Worm (Caenorhabditis elegans) whole organism, mixed stage, embryonic: ENCODE results near the gene C12D5.9.

Experiments
- ham-2 ChIP-seq: fragments of 200-800 bp; sonication (Bioruptor generic); optimal IDR thresholded peaks from 2 replicates; lab custom pipeline; 2018; ENCODE audit warnings: mild to moderate bottlenecking, missing genetic modification characterization, missing compliant biosample characterization
- nhr-12 ChIP-seq: fragments of 150-350 bp; optimal IDR thresholded peaks from 2 replicates; lab custom pipeline; 2014; ENCODE audit warnings: missing biosample characterization, missing genetic modification characterization

DNA sequence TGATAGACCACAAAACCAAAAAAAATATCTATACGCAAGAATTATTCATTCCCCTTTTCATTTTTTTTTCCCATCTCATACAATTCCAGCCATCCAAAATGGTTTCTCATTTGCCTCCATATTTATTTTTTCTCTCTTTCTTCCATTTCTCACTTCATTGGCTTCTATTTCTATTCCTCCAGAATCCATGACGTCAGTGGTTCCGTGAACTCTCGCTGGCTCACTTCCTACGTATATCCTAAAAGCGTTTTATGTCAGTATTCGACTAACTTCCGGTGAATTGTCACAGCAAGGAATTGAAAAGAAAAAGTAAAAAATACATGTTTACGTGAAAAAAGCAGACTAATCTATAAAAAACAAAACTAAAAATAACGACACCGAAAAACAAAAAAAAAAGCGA is 37.1 kb upstream of the C12D5.9 start:
- TF ChIP-seq ham-2 (GFP tag; lab: Kevin White, UChicago) (no peak), nhr-12 (tag; lab: Kevin White, UChicago) (no peak)
